Fruit fly (Drosophila melanogaster) S2 (cell line): Measurements from ENCODE around the gene CG11983.

ENCODE experiments used
- CG8478 ChIP-seq: fragments of >200 bp; optimal IDR thresholded peaks from 2 replicates; lab custom pipeline; 2018
- CTCF ChIP-seq, 2 experiments: fragments of >200 bp; optimal IDR thresholded peaks; 2 replicates each; lab custom pipeline; 2018

The CG11983 gene

dm6 chr3R:9010695-9011094, 2.6 kb downstream of the CG11983 start:
- TF ChIP-seq CG8478 (lab: Kevin White, UChicago), result no peak
- no peak for TF ChIP-seq CTCF (optimal IDR thresholded peaks at IDR 0.05; lab: Kevin White, UChicago)

DNA sequence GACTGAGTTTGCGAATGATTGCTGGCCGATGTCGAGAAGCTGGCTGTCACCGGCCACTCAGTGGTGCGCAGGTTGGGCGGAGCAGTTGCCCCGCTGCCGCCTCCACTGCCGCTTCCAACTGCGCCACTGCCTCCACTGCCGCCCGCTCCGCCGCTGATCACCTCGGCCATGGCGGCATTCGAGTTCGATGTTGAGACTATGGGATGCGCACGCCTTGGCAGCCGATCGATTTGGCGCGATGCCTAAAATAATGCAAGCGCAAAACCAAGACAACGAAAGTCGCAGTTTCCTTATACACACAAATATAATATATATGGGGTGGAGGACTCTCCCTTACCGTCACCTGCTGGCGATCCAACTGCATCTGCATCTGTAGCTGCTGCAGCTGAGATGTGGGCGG, 3.6 kb downstream of the CG11983 start:
- TF ChIP-seq CTCF (optimal IDR thresholded peaks at IDR 0.05; lab: Kevin White, UChicago) (no peak), CG8478 (lab: Kevin White, UChicago) (no peak)

DNA sequence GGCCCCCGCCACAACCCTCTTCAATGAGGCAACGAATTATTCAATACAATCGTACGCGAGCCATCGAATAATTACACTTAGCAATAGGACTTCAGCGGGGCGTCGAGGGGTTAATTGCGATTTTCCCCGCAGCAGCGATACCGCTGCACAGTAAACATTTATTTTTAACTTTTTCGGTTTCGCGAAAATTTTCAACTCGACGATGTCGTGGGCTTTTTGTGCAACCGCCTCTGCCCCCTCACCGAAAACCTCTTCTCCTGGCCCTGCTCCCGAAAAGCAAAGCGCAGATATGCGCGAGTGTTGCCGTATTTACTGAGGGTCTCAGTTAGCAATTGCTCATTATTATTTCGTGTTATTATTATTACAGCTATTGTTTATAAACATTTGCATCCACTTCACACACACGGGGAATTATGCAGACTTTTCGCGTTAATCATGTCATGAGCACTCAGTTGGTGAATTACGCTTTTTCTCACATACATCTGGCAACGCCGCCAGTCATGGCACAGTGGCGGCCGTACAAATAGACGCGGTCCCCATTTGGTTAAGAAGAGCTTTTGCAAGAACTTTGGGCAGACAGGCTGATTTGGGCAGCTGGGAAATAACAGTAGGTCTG, 5.8 kb downstream of the CG11983 start:
- TF ChIP-seq CTCF (optimal IDR thresholded peaks at IDR 0.05; lab: Kevin White, UChicago), result no peak
- no peak for TF ChIP-seq CG8478 (lab: Kevin White, UChicago)

- TF ChIP-seq CG8478 (lab: Kevin White, UChicago), result no peak
- TF ChIP-seq CTCF (optimal IDR thresholded peaks at IDR 0.05; lab: Kevin White, UChicago), result no peak
Observed at dm6 chr3R:9014859-9015466, 6.8 kb downstream of the CG11983 start, which contains the start of the genes Kcmf1, Sf3b5 and CG11986. Gene Kcmf1, minus strand, starts transcription at chr3R:9014909. Gene Sf3b5, minus strand, starts transcription at chr3R:9015341. Gene CG11986, plus strand, starts transcription at chr3R:9015446.

DNA sequence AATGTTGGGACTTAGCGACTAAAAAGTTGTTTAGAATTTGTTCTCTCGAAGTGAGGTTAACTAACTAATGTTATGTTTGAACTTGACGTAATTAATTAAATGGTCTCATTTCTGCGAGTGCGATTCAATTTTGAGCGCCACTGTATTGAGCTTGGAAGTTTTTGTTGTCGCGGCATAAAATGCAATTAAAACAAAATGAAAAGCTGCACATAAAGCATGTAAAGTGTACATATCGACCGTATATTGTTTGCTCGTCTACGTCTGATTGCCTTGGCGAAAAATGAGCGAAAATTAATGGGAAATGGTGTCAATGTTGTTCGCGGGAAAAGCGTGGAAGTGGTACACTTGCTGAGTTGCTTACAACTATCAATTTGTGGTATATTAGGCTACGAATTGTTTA, 8.7 kb downstream of the CG11983 start:
- TF ChIP-seq CTCF (optimal IDR thresholded peaks at IDR 0.05; lab: Kevin White, UChicago), result no peak
- TF ChIP-seq CG8478 (lab: Kevin White, UChicago), result no peak

DNA sequence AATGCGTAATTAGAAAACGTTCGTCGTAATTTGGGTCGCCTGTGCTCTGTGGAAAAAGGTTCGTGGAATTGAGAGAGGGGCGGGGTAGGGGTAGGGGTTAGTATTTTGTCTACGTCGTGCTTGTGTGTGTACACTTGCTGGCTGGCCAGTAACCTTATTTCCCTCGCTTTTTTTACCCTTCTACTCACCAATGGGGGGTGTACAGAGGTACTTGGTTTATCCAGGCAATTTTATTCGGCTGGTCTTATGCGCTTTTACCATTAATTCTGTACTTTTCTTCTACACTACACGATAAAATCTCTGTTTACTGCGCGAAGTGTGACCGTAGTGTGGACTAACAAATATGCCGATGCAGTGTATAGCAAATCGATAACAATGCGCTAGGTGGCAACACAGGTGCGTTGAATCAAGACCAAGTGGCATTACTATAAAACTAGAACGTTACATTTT, 11.6 kb downstream of the CG11983 start, which contains the start of gene tgo:
Gene tgo, minus strand, starts transcription at position 334 of the 450 bp plus-strand sequence.
- no peak for TF ChIP-seq CG8478 (lab: Kevin White, UChicago)
- peak; percentile 15 to 47 for TF ChIP-seq CTCF (optimal IDR thresholded peaks at IDR 0.05; lab: Kevin White, UChicago)

DNA sequence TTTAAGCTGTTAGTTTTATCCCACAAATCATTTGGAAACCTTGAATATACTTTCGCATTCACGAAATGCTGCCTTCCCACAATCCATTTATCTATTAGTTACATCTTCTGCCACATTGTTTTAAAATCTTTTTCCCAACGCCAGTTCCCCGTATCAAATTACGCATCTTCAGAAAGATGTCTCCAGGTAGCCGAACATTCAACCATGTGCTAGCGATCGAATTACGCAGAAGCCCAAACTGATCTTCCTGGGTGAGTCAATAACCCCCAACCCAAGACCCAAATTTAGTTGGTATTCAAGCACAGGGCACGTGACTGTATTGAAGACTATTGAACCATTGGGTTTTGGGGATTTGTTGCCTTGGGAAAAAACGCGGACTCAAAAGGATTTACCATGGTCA, 15.8 kb downstream of the CG11983 start:
- TF ChIP-seq CG8478 (lab: Kevin White, UChicago) (no peak), CTCF (optimal IDR thresholded peaks at IDR 0.05; lab: Kevin White, UChicago) (no peak)

dm6 chr3R:9024835-9025510, 16.9 kb downstream of the CG11983 start:
- TF ChIP-seq CG8478 (lab: Kevin White, UChicago) (no peak), CTCF (optimal IDR thresholded peaks at IDR 0.05; lab: Kevin White, UChicago) (no peak)

dm6 chr3R:9027082-9027481, 19.0 kb downstream of the CG11983 start:
- TF ChIP-seq CG8478 (lab: Kevin White, UChicago), result no peak
- no peak for TF ChIP-seq CTCF (optimal IDR thresholded peaks at IDR 0.05; lab: Kevin White, UChicago)

- no peak for TF ChIP-seq CG8478 (lab: Kevin White, UChicago)
- no peak for TF ChIP-seq CTCF (optimal IDR thresholded peaks at IDR 0.05; lab: Kevin White, UChicago)
Observed at dm6 chr3R:9028690-9029089, 20.6 kb downstream of the CG11983 start.

DNA sequence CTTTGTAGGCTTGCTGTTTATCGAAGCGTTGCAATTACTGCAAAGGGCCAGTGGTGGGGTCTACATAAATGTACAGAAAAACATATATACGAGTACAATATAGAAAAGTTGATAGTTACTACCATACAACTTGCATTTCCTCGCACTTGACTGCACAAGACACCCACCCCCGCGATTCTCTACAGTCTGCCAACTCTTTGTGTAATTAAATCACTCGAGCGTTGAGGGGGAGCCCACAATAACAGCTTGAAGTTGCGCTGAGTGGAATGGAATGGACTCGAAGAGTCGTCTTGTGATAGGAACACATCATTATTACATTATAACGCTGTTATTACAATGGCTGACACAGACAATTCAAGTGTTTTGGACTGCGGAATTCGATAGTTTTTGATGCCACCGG, 21.3 kb downstream of the CG11983 start:
- TF ChIP-seq CG8478 (lab: Kevin White, UChicago) (no peak), CTCF (optimal IDR thresholded peaks at IDR 0.05; lab: Kevin White, UChicago) (no peak)

DNA sequence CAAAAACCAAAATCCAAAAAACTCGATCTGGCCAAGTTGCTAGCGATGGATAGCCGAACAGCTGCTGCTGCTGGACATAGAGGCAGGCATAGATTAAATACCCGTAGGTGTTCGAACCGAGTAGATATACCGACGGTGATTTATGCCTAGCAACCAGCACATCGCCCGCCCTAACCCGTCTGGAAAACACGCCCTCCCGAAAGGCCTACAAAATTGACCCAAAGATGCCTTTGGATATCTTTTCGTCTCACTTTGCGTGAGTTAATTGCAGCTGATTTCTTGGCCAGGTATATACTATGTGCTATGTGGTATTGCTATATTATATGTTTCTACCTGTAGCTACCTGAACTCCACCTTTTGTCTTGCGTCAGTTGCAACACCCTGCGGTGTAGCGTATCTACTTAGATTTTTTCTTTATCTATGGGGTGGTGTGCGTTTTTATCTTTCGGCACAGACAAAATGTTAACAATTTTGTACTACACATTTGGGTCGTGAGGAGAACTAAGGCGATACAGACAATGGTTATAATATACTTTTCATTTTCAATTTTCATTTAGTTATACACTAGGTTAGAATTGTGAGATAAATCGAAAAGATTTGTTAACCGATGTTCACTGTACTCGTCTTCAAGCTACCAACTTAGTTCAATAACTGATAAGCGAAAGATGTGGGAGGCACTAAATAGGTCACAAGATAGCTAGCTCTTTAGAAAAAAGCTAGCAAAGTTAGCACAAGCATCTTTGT, 22.1 kb downstream of the CG11983 start:
- TF ChIP-seq CTCF (optimal IDR thresholded peaks at IDR 0.05; lab: Kevin White, UChicago) (no peak), CG8478 (lab: Kevin White, UChicago) (no peak)

- TF ChIP-seq CG8478 (lab: Kevin White, UChicago) (no peak), CTCF (optimal IDR thresholded peaks at IDR 0.05; lab: Kevin White, UChicago) (no peak)
Observed at dm6 chr3R:9030750-9031128, 22.6 kb downstream of the CG11983 start.

- TF ChIP-seq CTCF (optimal IDR thresholded peaks at IDR 0.05; lab: Kevin White, UChicago), result no peak
- no peak for TF ChIP-seq CG8478 (lab: Kevin White, UChicago)
Observed at dm6 chr3R:9031797-9032418, 23.8 kb downstream of the CG11983 start.
